Worm (Caenorhabditis elegans) whole organism, L2 larva: Measurements from ENCODE around the gene F16B12.1.

Source experiments
- ceh-82 ChIP-seq: fragments of 150-350 bp; optimal IDR thresholded peaks from 2 replicates; lab custom pipeline; 2014; ENCODE audit warnings: missing biosample characterization, missing genetic modification characterization
- dmd-4 ChIP-seq: sonication (generic microtip); optimal IDR thresholded peaks from 2 replicates; lab custom pipeline; 2017; ENCODE audit warnings: missing biosample characterization, missing genetic modification characterization
- lin-11 ChIP-seq: fragments of 150-350 bp; sonication (generic microtip); optimal IDR thresholded peaks from 2 replicates; lab custom pipeline; 2014; ENCODE audit warnings: missing biosample characterization, missing genetic modification characterization, inconsistent platforms, mixed read lengths
- nhr-10 ChIP-seq: sonication (generic microtip); optimal IDR thresholded peaks from 2 replicates; lab custom pipeline; 2017; ENCODE audit warnings: missing biosample characterization, missing genetic modification characterization
- nhr-237 ChIP-seq: fragments of 150-350 bp; optimal IDR thresholded peaks from 2 replicates; lab custom pipeline; 2014; ENCODE audit warnings: missing biosample characterization, missing genetic modification characterization
- snpc-4 ChIP-seq: fragments of 150-350 bp; optimal IDR thresholded peaks from 2 replicates; lab custom pipeline; 2014; ENCODE audit warnings: missing biosample characterization, missing genetic modification characterization
- zag-1 ChIP-seq: fragments of 150-350 bp; optimal IDR thresholded peaks from 2 replicates; lab custom pipeline; 2014; ENCODE audit warnings: missing biosample characterization, missing genetic modification characterization
- ztf-11 ChIP-seq: sonication (generic microtip); optimal IDR thresholded peaks from 2 replicates; lab custom pipeline; 2017; ENCODE audit warnings: missing biosample characterization, missing genetic modification characterization

ce11 chrX:14090990-14091389 is 5.7 kb downstream of the F16B12.1 start:
- TF ChIP-seq nhr-237 (tag; lab: Kevin White, UChicago) (no peak), zag-1 (no peak), nhr-10 (tag; lab: Kevin White, UChicago) (no peak), ceh-82 (tag; lab: Kevin White, UChicago) (no peak), snpc-4 (tag; lab: Kevin White, UChicago) (no peak), dmd-4 (no peak), lin-11 (tag; lab: Kevin White, UChicago) (no peak), ztf-11 (no peak)
